Worm (Caenorhabditis elegans): ENCODE data around the gene nhr-50.

DNA sequence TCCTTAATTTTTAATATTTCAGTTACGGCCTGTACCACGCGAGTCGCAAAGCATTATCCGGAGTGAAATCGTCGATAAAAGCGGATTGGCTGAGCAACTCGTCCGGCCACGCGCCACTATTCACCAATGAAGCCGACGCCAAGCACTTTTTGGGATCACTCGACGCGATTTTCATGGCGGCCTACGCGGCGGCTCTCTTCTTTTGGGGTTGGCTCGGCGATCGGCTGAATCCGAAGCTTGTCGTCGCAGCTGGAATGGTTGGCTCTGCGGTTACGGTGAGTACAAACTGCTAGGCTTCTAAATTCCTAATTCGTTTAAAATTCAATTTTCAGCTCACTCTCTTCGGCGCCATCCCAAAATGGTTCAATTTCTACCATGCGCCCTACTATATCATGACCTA is 24.5 kb upstream of the nhr-50 start:
- no peak for TF ChIP-seq unc-62 (GFP tag; optimal IDR thresholded peaks at IDR 0.05)
- TF ChIP-seq dpl-1 (GFP tag; optimal IDR thresholded peaks at IDR 0.05): no peak
- no peak for TF ChIP-seq ama-1 (optimal IDR thresholded peaks at IDR 0.05)
- TF ChIP-seq ama-1 (GFP tag; optimal IDR thresholded peaks at IDR 0.05): no peak
- TF ChIP-seq Y56A3A.18 (GFP tag; IDR thresholded peaks at IDR 0.05): no peak
- TF ChIP-seq lin-35 (GFP tag; optimal IDR thresholded peaks at IDR 0.05): no peak
- no peak for TF ChIP-seq T26A5.8 (tag; optimal IDR thresholded peaks at IDR 0.05)
- TF ChIP-seq lsl-1 (GFP tag; optimal IDR thresholded peaks at IDR 0.05): no peak
- TF ChIP-seq ZK185.1 (tag; optimal IDR thresholded peaks at IDR 0.05; ENCODE audit: poor library complexity, severe bottlenecking): no peak
- no peak for TF ChIP-seq Y53F4B.3 (GFP tag; IDR thresholded peaks at IDR 0.05)
